Worm (Caenorhabditis elegans) whole organism, mixed stage, embryonic: ENCODE data around the gene C10A4.9.
A peak's percentile ranks its signal among the peaks of the same experiment; 100 is the strongest.

Source experiments
- bed-3 ChIP-seq: fragments of 200-800 bp; sonication (Bioruptor generic); optimal IDR thresholded peaks from 3 replicates; lab custom pipeline; 2018; ENCODE audit warnings: mild to moderate bottlenecking, missing genetic modification characterization, moderate library complexity, missing compliant biosample characterization
- ceh-39 ChIP-seq: fragments of 150-350 bp; optimal IDR thresholded peaks from 2 replicates; lab custom pipeline; 2014; ENCODE audit warnings: missing biosample characterization, missing genetic modification characterization
- elt-3 ChIP-seq: fragments of 150-350 bp; optimal IDR thresholded peaks from 2 replicates; lab custom pipeline; 2014; ENCODE audit warnings: missing biosample characterization, missing genetic modification characterization
- ham-2 ChIP-seq: fragments of 200-800 bp; sonication (Bioruptor generic); optimal IDR thresholded peaks from 2 replicates; lab custom pipeline; 2018; ENCODE audit warnings: mild to moderate bottlenecking, missing genetic modification characterization, missing compliant biosample characterization
- lsy-2 ChIP-seq: fragments of 150-350 bp; optimal IDR thresholded peaks from 2 replicates; lab custom pipeline; 2014; ENCODE audit warnings: missing biosample characterization, missing genetic modification characterization
- mab-5 ChIP-seq: fragments of 150-350 bp; optimal IDR thresholded peaks from 2 replicates; lab custom pipeline; 2014; ENCODE audit warnings: missing biosample characterization, missing genetic modification characterization
- nhr-76 ChIP-seq: sonication (generic microtip); optimal IDR thresholded peaks from 2 replicates; lab custom pipeline; 2017; ENCODE audit warnings: missing biosample characterization, missing genetic modification characterization
- pha-4 ChIP-seq: fragments of 150-350 bp; optimal IDR thresholded peaks from 2 replicates; lab custom pipeline; 2018; ENCODE audit warnings: missing biosample characterization, missing genetic modification reagents, missing genetic modification characterization
- sem-2 ChIP-seq: fragments of 200-800 bp; sonication (Bioruptor generic); optimal IDR thresholded peaks from 2 replicates; lab custom pipeline; 2018; ENCODE audit warnings: mild to moderate bottlenecking, missing genetic modification characterization, missing compliant biosample characterization
- snpc-4 ChIP-seq: fragments of 150-350 bp; optimal IDR thresholded peaks from 2 replicates; lab custom pipeline; 2014; ENCODE audit warnings: missing biosample characterization, missing genetic modification characterization
- sptf-1 ChIP-seq: sonication (generic microtip); optimal IDR thresholded peaks from 2 replicates; lab custom pipeline; 2017; ENCODE audit warnings: mild to moderate bottlenecking, missing genetic modification characterization, moderate library complexity, missing compliant biosample characterization
- unc-39 ChIP-seq: fragments of 150-350 bp; optimal IDR thresholded peaks from 2 replicates; lab custom pipeline; 2014; ENCODE audit warnings: missing biosample characterization, missing genetic modification characterization
- unc-62 ChIP-seq: fragments of 150-350 bp; optimal IDR thresholded peaks from 2 replicates; lab custom pipeline; 2014; ENCODE audit warnings: missing biosample characterization, missing genetic modification reagents, missing genetic modification characterization
- ztf-11 ChIP-seq: fragments of 150-350 bp; optimal IDR thresholded peaks from 2 replicates; lab custom pipeline; 2014; ENCODE audit warnings: missing biosample characterization, missing genetic modification characterization

DNA sequence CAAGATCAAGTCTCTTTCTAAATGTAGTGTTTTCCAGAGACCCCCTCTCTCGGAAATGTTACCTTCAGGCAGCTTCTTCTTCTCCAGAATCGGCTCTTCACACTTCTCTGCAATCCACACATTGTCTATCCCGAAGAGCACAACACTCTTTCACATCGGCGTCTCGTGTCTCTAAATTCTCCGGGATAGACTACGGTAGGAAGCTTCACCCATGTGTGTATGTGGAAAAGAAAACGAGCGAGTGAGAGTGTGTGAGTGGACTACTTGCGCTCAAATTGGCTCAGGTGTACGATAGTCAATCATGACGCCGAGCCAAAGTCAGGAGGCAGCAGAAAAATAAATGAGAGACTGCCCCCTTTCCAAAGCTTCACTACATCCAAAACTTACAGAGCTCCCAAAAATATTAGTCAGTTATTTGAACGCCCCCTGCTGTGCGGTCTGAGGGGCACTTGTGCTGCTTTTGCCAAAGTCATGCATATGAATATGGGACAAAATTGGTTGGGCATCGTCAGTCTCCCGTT, 36.5 kb downstream of the C10A4.9 start:
- TF ChIP-seq nhr-76 (no peak), mab-5 (tag; lab: Kevin White, UChicago) (no peak), lsy-2 (tag; lab: Kevin White, UChicago) (peak; percentile 64), sem-2 (GFP tag; lab: Kevin White, UChicago) (no peak), bed-3 (GFP tag; lab: Kevin White, UChicago) (no peak), ceh-39 (tag; lab: Kevin White, UChicago) (no peak), pha-4 (no peak), ztf-11 (tag; lab: Kevin White, UChicago) (no peak), ham-2 (GFP tag; lab: Kevin White, UChicago) (no peak), elt-3 (tag; lab: Kevin White, UChicago) (no peak), sptf-1 (tag; lab: Kevin White, UChicago) (no peak), snpc-4 (tag; lab: Kevin White, UChicago) (no peak), unc-62 (no peak), unc-39 (tag; lab: Kevin White, UChicago) (no peak)
